Worm (Caenorhabditis elegans): Measurements from ENCODE around the gene C07E3.9.

ce11 chrII:10309337-10309736, 41.2 kb upstream of the C07E3.9 start, which contains the start of gene ZK970.8:
- no peak for TF ChIP-seq nhr-28 (tag; optimal IDR thresholded peaks at IDR 0.05)
- no peak for TF ChIP-seq ztf-7 (tag; optimal IDR thresholded peaks at IDR 0.05)
- TF ChIP-seq lin-39 (tag; optimal IDR thresholded peaks at IDR 0.05): no peak
- TF ChIP-seq snpc-4 (tag; optimal IDR thresholded peaks at IDR 0.05): no peak
- no peak for TF ChIP-seq mxl-2 (GFP tag; conservative IDR thresholded peaks at IDR 0.05)
- TF ChIP-seq R02D3.7 (tag; optimal IDR thresholded peaks at IDR 0.05): no peak
- no peak for TF ChIP-seq ceh-28 (tag; optimal IDR thresholded peaks at IDR 0.05)
- no peak for TF ChIP-seq ceh-32 (tag; optimal IDR thresholded peaks at IDR 0.05; ENCODE audit: poor library complexity)
